Fruit fly (Drosophila melanogaster): ENCODE results near the gene Sfp84E.
A peak's percentile ranks its signal among the peaks of the same experiment; 100 is the strongest.

Gene Sfp84E

dm6 chr3R:8013121-8014009 lies 33.2 kb upstream of the Sfp84E start, which contains the start of the genes CG10435 and Pbp95 (continued):
- TF ChIP-seq Xrp1 (GFP tag; IDR thresholded peaks at IDR 0.05) (peak; percentile 53; the same call in 1 of the 2 replicates), chif (GFP tag; optimal IDR thresholded peaks at IDR 0.05) (peak in 1 of 2 experiments; percentile 51), sqz (GFP tag; optimal IDR thresholded peaks at IDR 0.05) (no peak), pum (GFP tag; optimal IDR thresholded peaks at IDR 0.05) (peak; percentile 29), mirr (GFP tag; optimal IDR thresholded peaks at IDR 0.05) (peak; percentile 21), Hmx (GFP tag; optimal IDR thresholded peaks at IDR 0.05) (peak; percentile 39), CG10366 (GFP tag; IDR thresholded peaks at IDR 0.05) (peak; percentile 30), en (GFP tag; optimal IDR thresholded peaks at IDR 0.05) (no peak), CG32772 (GFP tag; IDR thresholded peaks at IDR 0.05) (peak; percentile 48; the same call in 1 of the 2 replicates), CG6791 (GFP tag; IDR thresholded peaks at IDR 0.05; ENCODE audit: partially characterized antibody) (peak; percentile 72), pros (GFP tag; optimal IDR thresholded peaks at IDR 0.05) (no peak), CG14441 (GFP tag; IDR thresholded peaks at IDR 0.05) (peak; percentile 47), tgo (GFP tag; IDR thresholded peaks at IDR 0.05) (peak; percentile 48; the same call in 2 of the 3 replicates), H2.0 (GFP tag; IDR thresholded peaks at IDR 0.05) (peak; percentile 58; the same call in 1 of the 2 replicates), Dref (GFP tag; IDR thresholded peaks at IDR 0.05) (peak; percentile 74), CHES-1-like (GFP tag; optimal IDR thresholded peaks at IDR 0.05) (peak; percentile 60), Gug (GFP tag; IDR thresholded peaks at IDR 0.05) (peak; percentile 70; the same call in 2 of the 4 replicates), CG14050 (GFP tag; IDR thresholded peaks at IDR 0.05) (peak; percentile 53; the same call in 2 of the 3 replicates), dmrt11E (tag; optimal IDR thresholded peaks at IDR 0.05) (peak; percentile 24), CG8290 (GFP tag; optimal IDR thresholded peaks at IDR 0.05) (no peak), CG8290 (tag; optimal IDR thresholded peaks at IDR 0.05) (no peak), Hmr (GFP tag; optimal IDR thresholded peaks at IDR 0.05) (peak; percentile 27), CG30431 (GFP tag; optimal IDR thresholded peaks at IDR 0.05) (peak; percentile 7), cas (GFP tag; IDR thresholded peaks at IDR 0.05) (peak; percentile 61), CG7357 (GFP tag; IDR thresholded peaks at IDR 0.05) (no peak), maf-S (GFP tag; optimal IDR thresholded peaks at IDR 0.05) (peak; percentile 10), Aef1 (GFP tag; IDR thresholded peaks at IDR 0.05) (peak; percentile 68), pan (optimal IDR thresholded peaks at IDR 0.05) (no peak), pan (GFP tag; optimal IDR thresholded peaks at IDR 0.05 in 1 of 2, IDR thresholded peaks at IDR 0.05 in 1 of 2) (peak in 1 of 2 experiments; percentile 44), CG3995 (GFP tag; optimal IDR thresholded peaks at IDR 0.05) (peak; percentile 57), pzg (GFP tag; optimal IDR thresholded peaks at IDR 0.05) (peak; percentile 62), bcd (GFP tag; optimal IDR thresholded peaks at IDR 0.05) (peak; percentile 48), Kr (GFP tag; optimal IDR thresholded peaks at IDR 0.05) (no peak), CG8281 (tag; optimal IDR thresholded peaks at IDR 0.05) (no peak), CG15601 (tag; optimal IDR thresholded peaks at IDR 0.05) (no peak), Myb (GFP tag; optimal IDR thresholded peaks at IDR 0.05) (peak; percentile 36), Optix (GFP tag; IDR thresholded peaks at IDR 0.05) (peak; percentile 5; the same call in 1 of the 3 replicates), Asciz (GFP tag; optimal IDR thresholded peaks at IDR 0.05) (no peak), BEAF-32 (GFP tag; optimal IDR thresholded peaks at IDR 0.05) (peak; percentile 74), CG9215 (GFP tag; IDR thresholded peaks at IDR 0.05) (peak; percentile 62), Fer2 (tag; optimal IDR thresholded peaks at IDR 0.05) (no peak), vvl (GFP tag; IDR thresholded peaks at IDR 0.05) (peak; percentile 82), HLH3B (GFP tag; IDR thresholded peaks at IDR 0.05) (peak; percentile 55; the same call in 1 of the 2 replicates), fd96Cb (tag; optimal IDR thresholded peaks at IDR 0.05) (peak; percentile 1), Side (GFP tag; optimal IDR thresholded peaks at IDR 0.05) (peak; percentile 29), dan (GFP tag; IDR thresholded peaks at IDR 0.05) (no peak), bbx (GFP tag; IDR thresholded peaks at IDR 0.05; ENCODE audit: partially characterized antibody) (peak; percentile 68), Lhr (GFP tag; optimal IDR thresholded peaks at IDR 0.05) (no peak), Ada2b (GFP tag; IDR thresholded peaks at IDR 0.05) (peak; percentile 35; the same call in 1 of the 2 replicates)
